Fruit fly (Drosophila melanogaster): ENCODE measurements around the gene CG33941.

CG33941 gene

dm6 chr4:498324-498850, 31.1 kb downstream of the CG33941 start:
- no peak for TF ChIP-seq CTCF (optimal IDR thresholded peaks at IDR 0.05)
- no peak for TF ChIP-seq CG8478 (optimal IDR thresholded peaks at IDR 0.05)

dm6 chr4:499080-499479, 31.8 kb downstream of the CG33941 start:
- TF ChIP-seq CG8478 (optimal IDR thresholded peaks at IDR 0.05) (no peak), CTCF (optimal IDR thresholded peaks at IDR 0.05) (no peak)

DNA sequence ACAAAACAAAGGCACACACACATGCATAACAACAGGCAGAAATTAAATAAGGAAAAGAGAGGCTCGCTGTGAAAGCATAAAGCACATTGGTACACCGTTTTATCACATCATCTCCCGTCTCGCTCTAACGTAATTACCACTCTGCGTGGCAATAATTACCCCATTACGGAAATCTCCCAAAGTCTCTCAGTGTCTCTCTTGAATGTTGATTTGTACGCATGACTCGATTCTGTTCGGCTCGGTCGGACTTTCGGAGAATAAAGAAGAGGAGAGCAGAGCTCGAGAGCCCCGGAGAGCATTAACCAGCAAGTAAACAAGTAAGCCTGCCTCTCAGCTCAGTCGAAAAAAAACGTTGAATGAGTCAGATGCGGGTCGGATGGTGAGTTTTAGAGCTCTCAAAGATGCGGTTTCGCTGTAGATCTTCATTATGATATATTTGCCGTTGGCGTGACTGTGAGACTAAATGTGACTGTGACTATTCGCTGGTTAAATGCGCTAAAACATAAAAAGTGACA, 34.2 kb downstream of the CG33941 start, which contains the start of gene zfh2:
TSS of gene zfh2 (plus strand) at position 332 of the 515 bp plus-strand sequence.
- TF ChIP-seq CTCF (optimal IDR thresholded peaks at IDR 0.05) (no peak), CG8478 (optimal IDR thresholded peaks at IDR 0.05) (no peak)

DNA sequence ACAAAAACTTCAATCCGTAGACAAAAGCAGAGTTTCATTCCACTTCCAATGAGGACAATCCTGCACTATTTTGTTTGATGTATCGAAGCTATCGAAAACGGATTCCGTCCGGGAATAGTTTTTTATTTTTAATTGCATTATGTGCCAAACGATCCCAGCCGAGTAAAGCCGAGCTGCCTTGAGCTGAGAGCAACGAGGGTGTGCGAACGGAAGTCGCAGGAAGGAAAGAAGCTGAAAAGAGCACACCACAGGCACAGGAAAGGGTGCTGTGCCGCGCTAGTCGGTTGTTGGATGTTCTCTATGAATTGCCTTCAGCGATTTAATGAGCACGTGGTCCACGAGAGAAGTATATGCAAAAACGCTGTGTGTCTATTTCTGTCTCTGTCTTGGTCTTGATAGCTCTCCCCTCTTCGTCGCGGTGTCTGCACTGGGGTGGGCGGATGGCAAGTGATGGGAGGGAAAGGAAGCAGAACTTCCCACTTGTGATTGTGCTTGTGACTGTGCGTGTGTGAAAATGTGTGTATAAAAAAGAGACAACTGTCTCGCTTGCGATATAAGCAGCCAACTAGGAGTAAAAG, 35.3 kb downstream of the CG33941 start:
- TF ChIP-seq CTCF (optimal IDR thresholded peaks at IDR 0.05) (no peak), CG8478 (optimal IDR thresholded peaks at IDR 0.05) (no peak)

- TF ChIP-seq CTCF (optimal IDR thresholded peaks at IDR 0.05) (no peak), CG8478 (optimal IDR thresholded peaks at IDR 0.05) (no peak)
These were observed 37.9 kb downstream of the CG33941 start for dm6 chr4:505112-505619.

dm6 chr4:505980-506614, 38.8 kb downstream of the CG33941 start:
- TF ChIP-seq CG8478 (optimal IDR thresholded peaks at IDR 0.05) = no peak
- no peak for TF ChIP-seq CTCF (optimal IDR thresholded peaks at IDR 0.05)

- TF ChIP-seq CTCF (optimal IDR thresholded peaks at IDR 0.05) (no peak), CG8478 (optimal IDR thresholded peaks at IDR 0.05) (no peak)
These were observed 40.2 kb downstream of the CG33941 start for dm6 chr4:507252-508202.

- no peak for TF ChIP-seq CTCF (optimal IDR thresholded peaks at IDR 0.05)
- TF ChIP-seq CG8478 (optimal IDR thresholded peaks at IDR 0.05) = no peak
These were observed 41.2 kb downstream of the CG33941 start for dm6 chr4:508405-508955.

dm6 chr4:509853-510252, 42.6 kb downstream of the CG33941 start:
- TF ChIP-seq CG8478 (optimal IDR thresholded peaks at IDR 0.05) (no peak), CTCF (optimal IDR thresholded peaks at IDR 0.05) (no peak)

DNA sequence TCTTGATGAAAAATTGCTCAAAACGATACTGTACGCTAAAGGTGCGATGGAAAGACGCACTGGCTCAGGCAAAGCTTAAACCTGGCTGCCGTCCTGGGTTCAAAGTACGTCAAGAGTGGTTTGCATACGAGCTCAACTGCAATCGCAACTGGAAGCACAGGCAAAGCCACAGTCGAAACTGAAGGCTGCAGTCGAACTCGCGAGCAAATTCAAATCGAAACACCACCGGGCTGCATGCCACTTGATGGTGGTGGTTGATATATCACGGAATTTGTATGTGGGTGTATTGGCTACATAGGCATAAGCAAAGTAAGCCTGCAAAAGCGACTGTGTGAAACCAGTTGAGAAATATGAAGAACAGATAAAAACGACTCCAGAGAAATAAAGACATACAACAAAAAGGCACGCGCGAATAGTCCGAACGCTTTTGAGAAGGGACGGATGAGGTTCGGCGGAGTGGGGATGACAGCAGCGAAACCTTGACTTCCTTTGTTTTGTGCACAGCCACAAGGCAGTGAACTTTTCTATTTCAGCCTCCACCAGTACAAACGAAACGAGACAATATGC, 52.2 kb downstream of the CG33941 start:
- TF ChIP-seq CTCF (optimal IDR thresholded peaks at IDR 0.05) (no peak), CG8478 (optimal IDR thresholded peaks at IDR 0.05) (no peak)
